Fruit fly (Drosophila melanogaster): ENCODE data around the gene LSm-4.

LSm-4 gene

DNA sequence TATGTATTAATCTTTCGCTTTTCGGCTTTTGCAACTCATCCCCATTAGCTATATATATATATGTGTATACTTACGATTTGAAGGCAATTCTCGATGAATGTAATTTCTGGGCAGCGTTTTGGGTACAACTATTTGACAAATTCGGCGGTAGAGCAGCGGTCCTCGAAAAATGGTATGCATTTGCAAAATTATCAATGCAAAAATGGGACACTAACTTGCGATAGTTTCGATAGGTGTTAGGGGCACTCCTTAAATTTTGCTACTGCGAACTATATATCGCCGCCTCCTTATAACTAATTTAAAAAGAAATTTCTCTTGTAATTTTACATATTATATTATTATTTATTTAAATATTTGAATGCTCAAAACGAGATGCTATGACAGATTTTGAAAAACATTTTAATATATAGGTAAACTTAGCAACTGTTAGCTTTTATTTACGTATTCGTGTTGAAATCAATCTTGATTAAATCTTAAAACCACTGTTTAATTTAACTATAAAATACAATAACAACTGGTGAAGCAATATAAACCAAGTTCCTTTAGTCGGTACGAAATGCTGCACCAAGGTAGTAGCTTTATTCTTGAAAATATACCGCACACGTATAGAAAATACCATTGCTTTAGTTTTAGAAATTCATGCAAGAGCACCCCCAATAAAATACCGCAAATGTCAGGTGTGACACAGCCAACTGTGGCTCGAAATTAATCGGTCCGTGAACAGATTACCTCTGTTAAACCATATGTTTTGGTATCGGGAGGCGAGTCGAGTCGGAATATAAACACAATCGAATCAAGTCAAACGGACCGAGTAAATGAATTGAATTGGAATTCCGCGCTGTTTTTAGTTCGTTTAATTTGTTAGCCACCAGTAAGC, 8.5 kb upstream of the LSm-4 start, which contains the start of the genes CG5355 and Klp31E (continued):
- peak; percentile 71 for TF ChIP-seq Hr3 (GFP tag; optimal IDR thresholded peaks at IDR 0.05)
- peak; percentile 53 for TF ChIP-seq NfI (GFP tag; optimal IDR thresholded peaks at IDR 0.05)
- TF ChIP-seq CG13624 (GFP tag; optimal IDR thresholded peaks at IDR 0.05): peak; percentile 52
- no peak for TF ChIP-seq CG31365 (tag; optimal IDR thresholded peaks at IDR 0.05)
- no peak for TF ChIP-seq CG5245 (GFP tag; optimal IDR thresholded peaks at IDR 0.05)
- peak; percentile 66 for TF ChIP-seq Chrac-16 (GFP tag; optimal IDR thresholded peaks at IDR 0.05)
- no peak for TF ChIP-seq lab (GFP tag; optimal IDR thresholded peaks at IDR 0.05)
- peak; percentile 35 for TF ChIP-seq gcm2 (GFP tag; optimal IDR thresholded peaks at IDR 0.05)
- TF ChIP-seq abd-A (tag; optimal IDR thresholded peaks at IDR 0.05): no peak
- TF ChIP-seq CG3838 (GFP tag; optimal IDR thresholded peaks at IDR 0.05): no peak
- peak; percentile 75 for TF ChIP-seq Oli (tag; optimal IDR thresholded peaks at IDR 0.05)
- TF ChIP-seq Nf-YB (GFP tag; optimal IDR thresholded peaks at IDR 0.05): peak; percentile 50
- peak; percentile 37 for TF ChIP-seq slp2 (GFP tag; optimal IDR thresholded peaks at IDR 0.05)
- TF ChIP-seq hkb (optimal IDR thresholded peaks at IDR 0.05): no peak
- TF ChIP-seq hkb (GFP tag; IDR thresholded peaks at IDR 0.05): 0 out of 2 replicates have a peak, but pooled peaks have one; percentile 24
- peak; percentile 70 for TF ChIP-seq CG15696 (tag; optimal IDR thresholded peaks at IDR 0.05)
- peak; percentile 57 for TF ChIP-seq tin (GFP tag; optimal IDR thresholded peaks at IDR 0.05)
- TF ChIP-seq toy (GFP tag; IDR thresholded peaks at IDR 0.05): no peak
- TF ChIP-seq Awh (GFP tag; IDR thresholded peaks at IDR 0.05): no peak
- TF ChIP-seq CG10321 (GFP tag; IDR thresholded peaks at IDR 0.05): no peak
- peak; percentile 80 for TF ChIP-seq Meics (GFP tag; optimal IDR thresholded peaks at IDR 0.05)
- peak; percentile 40 for TF ChIP-seq Antp (GFP tag; optimal IDR thresholded peaks at IDR 0.05)
- no peak for TF ChIP-seq CG12071 (GFP tag; optimal IDR thresholded peaks at IDR 0.05)
- peak; percentile 60 for TF ChIP-seq CG9932 (GFP tag; IDR thresholded peaks at IDR 0.05)
- TF ChIP-seq Hmr (GFP tag; optimal IDR thresholded peaks at IDR 0.05): no peak
- TF ChIP-seq CG4707 (GFP tag; optimal IDR thresholded peaks at IDR 0.05): no peak
- TF ChIP-seq CG1792 (GFP tag; optimal IDR thresholded peaks at IDR 0.05): peak; percentile 42
- TF ChIP-seq CG10654 (GFP tag; optimal IDR thresholded peaks at IDR 0.05): peak; percentile 61
- peak; percentile 17 for TF ChIP-seq Bdp1 (GFP tag; optimal IDR thresholded peaks at IDR 0.05)
- peak; percentile 77 for TF ChIP-seq Ssrp (tag; optimal IDR thresholded peaks at IDR 0.05)
- TF ChIP-seq Gsc (GFP tag; IDR thresholded peaks at IDR 0.05): no peak
- TF ChIP-seq cg (GFP tag; optimal IDR thresholded peaks at IDR 0.05): no peak
- TF ChIP-seq pfk (GFP tag; optimal IDR thresholded peaks at IDR 0.05): peak; percentile 41
- TF ChIP-seq YL-1 (GFP tag; optimal IDR thresholded peaks at IDR 0.05): peak; percentile 41
- TF ChIP-seq nmo (GFP tag; optimal IDR thresholded peaks at IDR 0.05): peak; percentile 87
- TF ChIP-seq Tbp (GFP tag; optimal IDR thresholded peaks at IDR 0.05): no peak
- TF ChIP-seq CG15073 (GFP tag; optimal IDR thresholded peaks at IDR 0.05): no peak
- 0 out of 3 replicates have a peak, but pooled peaks have one; percentile 42 for TF ChIP-seq CG11456 (GFP tag; IDR thresholded peaks at IDR 0.05)
- no peak for TF ChIP-seq lbe (GFP tag; optimal IDR thresholded peaks at IDR 0.05)
- TF ChIP-seq pb (GFP tag; optimal IDR thresholded peaks at IDR 0.05): peak; percentile 10
- TF ChIP-seq CG30403 (GFP tag; optimal IDR thresholded peaks at IDR 0.05): peak; percentile 79
- peak; percentile 73 for TF ChIP-seq CG4424 (GFP tag; optimal IDR thresholded peaks at IDR 0.05)
- no peak for TF ChIP-seq GATAe (GFP tag; conservative IDR thresholded peaks at IDR 0.05)
- TF ChIP-seq Lim3 (GFP tag; IDR thresholded peaks at IDR 0.05): no peak
- TF ChIP-seq sob (GFP tag; IDR thresholded peaks at IDR 0.05): peak; percentile 64
- TF ChIP-seq so (GFP tag; IDR thresholded peaks at IDR 0.05): peak; percentile 70; the same call in 1 of the 3 replicates
- TF ChIP-seq ind (GFP tag; optimal IDR thresholded peaks at IDR 0.05): peak; percentile 55
- no peak for TF ChIP-seq CG13894 (tag; optimal IDR thresholded peaks at IDR 0.05)
- TF ChIP-seq CG32532 (GFP tag; IDR thresholded peaks at IDR 0.05): peak; percentile 65
- 0 out of 3 replicates have a peak, but pooled peaks have one; percentile 26 for TF ChIP-seq Aef1 (GFP tag; IDR thresholded peaks at IDR 0.05)

All from whole organism, embryonic.